Worm (Caenorhabditis elegans): ENCODE measurements around the gene ZC416.2.

ce11 chrIV:3638250-3638926 is 5.0 kb downstream of the ZC416.2 start:
- no peak for TF ChIP-seq ama-1 (optimal IDR thresholded peaks at IDR 0.05)
- TF ChIP-seq B0310.2 (tag; optimal IDR thresholded peaks at IDR 0.05) = no peak
- TF ChIP-seq pes-1 (GFP tag; IDR thresholded peaks at IDR 0.05) = no peak
